Fruit fly (Drosophila melanogaster): ENCODE results near the gene CG4594.

DNA sequence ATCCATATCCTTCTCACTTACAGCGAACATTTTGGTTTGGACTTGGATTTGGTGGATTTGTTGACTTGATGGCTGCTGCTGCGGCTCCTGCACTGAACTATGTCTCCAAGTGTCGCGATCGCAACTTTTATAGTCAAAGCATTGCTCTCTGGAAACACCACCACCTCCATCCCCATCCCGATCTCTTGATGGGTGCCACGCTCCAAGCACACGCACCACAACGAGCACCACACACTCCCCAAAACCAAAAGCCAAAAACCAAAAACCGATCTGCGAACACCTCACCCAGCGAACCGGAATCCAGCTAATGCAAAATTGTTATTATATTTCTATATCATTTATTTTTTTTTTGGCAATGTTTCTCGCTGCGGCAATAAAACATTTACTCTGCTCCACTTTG is 13.1 kb downstream of the CG4594 start, which contains the start of gene Cpr30F:
- TF ChIP-seq Sox102F (GFP tag; optimal IDR thresholded peaks at IDR 0.05), result no peak
- no peak for TF ChIP-seq CG7368 (GFP tag; optimal IDR thresholded peaks at IDR 0.05)
- TF ChIP-seq OdsH (GFP tag; optimal IDR thresholded peaks at IDR 0.05), result no peak
- no peak for TF ChIP-seq Hr39 (GFP tag; optimal IDR thresholded peaks at IDR 0.05)
- TF ChIP-seq CG8319 (GFP tag; optimal IDR thresholded peaks at IDR 0.05), result no peak

Measured in whole organism, prepupa.